Fruit fly (Drosophila melanogaster) whole organism, prepupa: ENCODE results near the gene Coq8.

Source experiments
- Blimp-1 ChIP-seq: fragments of 200-800 bp; sonication (Bioruptor generic); optimal IDR thresholded peaks from 3 replicates; lab custom pipeline; 2017; ENCODE audit warnings: missing biosample characterization, missing genetic modification characterization, mild to moderate bottlenecking, moderate library complexity, missing genetic modification reagents
- CG10631 ChIP-seq: fragments of 200-800 bp; sonication (Bioruptor generic); optimal IDR thresholded peaks from 2 replicates; lab custom pipeline; 2016; ENCODE audit warnings: missing biosample characterization, missing genetic modification characterization
- CG10669 ChIP-seq: fragments of 200-800 bp; sonication (Bioruptor generic); optimal IDR thresholded peaks from 3 replicates; lab custom pipeline; 2018; ENCODE audit warnings: missing biosample characterization, mild to moderate bottlenecking, missing genetic modification characterization, moderate library complexity
- CG11294 ChIP-seq: fragments of 200-800 bp; sonication (Bioruptor generic); IDR thresholded peaks from 2 replicates; pipeline ENCODE4 v1.3.6; 2022; ENCODE audit warnings: missing biosample characterization, missing genetic modification characterization
- CG11762 ChIP-seq: fragments of 200-800 bp; sonication (Bioruptor generic); optimal IDR thresholded peaks from 3 replicates; lab custom pipeline; 2016; ENCODE audit warnings: missing biosample characterization, missing genetic modification characterization; ENCODE audit not compliant: insufficient read depth
- CG11902 ChIP-seq: fragments of 200-800 bp; sonication (Bioruptor generic); optimal IDR thresholded peaks from 3 replicates; lab custom pipeline; 2016; ENCODE audit warnings: missing biosample characterization, missing genetic modification characterization
- CG1621 ChIP-seq: fragments of 200-800 bp; sonication (Bioruptor generic); optimal IDR thresholded peaks from 3 replicates; lab custom pipeline; 2018; ENCODE audit warnings: missing biosample characterization, mild to moderate bottlenecking, missing genetic modification characterization
- CG16779 ChIP-seq: fragments of 200-800 bp; sonication (Bioruptor generic); optimal IDR thresholded peaks from 3 replicates; lab custom pipeline; 2017; ENCODE audit warnings: missing biosample characterization, mild to moderate bottlenecking, missing genetic modification characterization
- CG3032 ChIP-seq: fragments of 200-800 bp; optimal IDR thresholded peaks from 2 replicates; lab custom pipeline; 2019; ENCODE audit warnings: missing biosample characterization, mild to moderate bottlenecking, missing genetic modification characterization, moderate library complexity
- CG31627 ChIP-seq: fragments of 200-800 bp; sonication (Bioruptor generic); optimal IDR thresholded peaks from 3 replicates; lab custom pipeline; 2016; ENCODE audit warnings: missing biosample characterization, missing genetic modification characterization
- CG32006 ChIP-seq: fragments of 200-800 bp; sonication (Bioruptor generic); optimal IDR thresholded peaks from 3 replicates; lab custom pipeline; 2017; ENCODE audit warnings: missing biosample characterization, mild to moderate bottlenecking, missing genetic modification characterization
- CG34406 ChIP-seq: fragments of 200-800 bp; sonication (Bioruptor generic); optimal IDR thresholded peaks from 3 replicates; lab custom pipeline; 2016; ENCODE audit warnings: missing biosample characterization, missing genetic modification characterization
- CG4318 ChIP-seq: fragments of 200-800 bp; sonication (Bioruptor generic); optimal IDR thresholded peaks from 3 replicates; lab custom pipeline; 2017; ENCODE audit warnings: missing biosample characterization, mild to moderate bottlenecking, missing genetic modification characterization
- CG6163 ChIP-seq: fragments of 200-800 bp; sonication (Bioruptor generic); IDR thresholded peaks from 3 replicates; pipeline ENCODE4 v1.3.6; 2022; ENCODE audit warnings: missing biosample characterization, missing genetic modification characterization
- CG6276 ChIP-seq: fragments of 200-800 bp; sonication (Bioruptor generic); optimal IDR thresholded peaks from 2 replicates; lab custom pipeline; 2017; ENCODE audit warnings: missing biosample characterization, mild to moderate bottlenecking, missing genetic modification characterization
- CG6792 ChIP-seq: fragments of 200-800 bp; sonication (Bioruptor generic); optimal IDR thresholded peaks from 3 replicates; lab custom pipeline; 2016; ENCODE audit warnings: missing biosample characterization, missing genetic modification characterization
- CG6808 ChIP-seq: fragments of 200-800 bp; sonication (Bioruptor generic); optimal IDR thresholded peaks from 3 replicates; lab custom pipeline; 2017; ENCODE audit warnings: missing biosample characterization, missing genetic modification characterization, mild to moderate bottlenecking, moderate library complexity, missing genetic modification reagents
- CG6854 ChIP-seq: fragments of 200-800 bp; sonication (Bioruptor generic); optimal IDR thresholded peaks from 2 replicates; lab custom pipeline; 2017; ENCODE audit warnings: missing biosample characterization, mild to moderate bottlenecking, missing genetic modification characterization
- CG7368 ChIP-seq: fragments of 200-800 bp; sonication (Bioruptor generic); optimal IDR thresholded peaks from 3 replicates; lab custom pipeline; 2016; ENCODE audit warnings: missing biosample characterization, missing genetic modification characterization
- CG8119 ChIP-seq: fragments of 200-800 bp; sonication (Bioruptor generic); IDR thresholded peaks from 3 replicates; pipeline ENCODE4 v1.3.6; 2022; ENCODE audit warnings: missing biosample characterization, missing genetic modification characterization
- CG8319 ChIP-seq: fragments of 200-800 bp; sonication (Bioruptor generic); optimal IDR thresholded peaks from 3 replicates; lab custom pipeline; 2016; ENCODE audit warnings: missing biosample characterization, missing genetic modification characterization
- CG9139 ChIP-seq: fragments of 200-800 bp; sonication (Bioruptor generic); optimal IDR thresholded peaks from 3 replicates; lab custom pipeline; 2017; ENCODE audit warnings: missing biosample characterization, mild to moderate bottlenecking, missing genetic modification characterization
- Eip75B ChIP-seq: fragments of 200-800 bp; sonication (Bioruptor generic); optimal IDR thresholded peaks from 3 replicates; lab custom pipeline; 2016; ENCODE audit warnings: missing biosample characterization, missing genetic modification characterization
- Eip78C ChIP-seq: fragments of 200-800 bp; sonication (Bioruptor generic); peaks from one replicate; lab custom pipeline; 2016; ENCODE audit warnings: missing biosample characterization, missing genetic modification characterization
- Eip93F ChIP-seq: fragments of 200-800 bp; sonication (Bioruptor generic); optimal IDR thresholded peaks from 2 replicates; lab custom pipeline; 2016; ENCODE audit warnings: missing biosample characterization, mild to moderate bottlenecking, missing genetic modification characterization
- Ets96B ChIP-seq: fragments of 200-800 bp; optimal IDR thresholded peaks from 2 replicates; lab custom pipeline; 2019; ENCODE audit warnings: missing biosample characterization, mild to moderate bottlenecking, missing genetic modification characterization, moderate library complexity
- Gug ChIP-seq: fragments of 200-800 bp; sonication (Bioruptor generic); IDR thresholded peaks from 2 replicates; pipeline ENCODE4 v1.3.6; 2022; ENCODE audit warnings: missing biosample characterization, missing genetic modification characterization
- Hr38 ChIP-seq: sonication (Bioruptor generic); optimal IDR thresholded peaks from 2 replicates; lab custom pipeline; 2016; ENCODE audit warnings: missing biosample characterization, missing genetic modification characterization
- Hr39 ChIP-seq: fragments of 200-800 bp; sonication (Bioruptor generic); optimal IDR thresholded peaks from 2 replicates; lab custom pipeline; 2016; ENCODE audit warnings: missing biosample characterization, missing genetic modification characterization
- Hr4 ChIP-seq: fragments of 200-800 bp; sonication (Bioruptor generic); optimal IDR thresholded peaks from 3 replicates; lab custom pipeline; 2016; ENCODE audit warnings: missing biosample characterization, missing genetic modification characterization
- Lpt ChIP-seq: fragments of 200-800 bp; sonication (Bioruptor generic); optimal IDR thresholded peaks from 3 replicates; lab custom pipeline; 2016; ENCODE audit warnings: missing biosample characterization, missing genetic modification characterization
- Met ChIP-seq: fragments of 200-800 bp; sonication (Bioruptor generic); optimal IDR thresholded peaks from 3 replicates; lab custom pipeline; 2016; ENCODE audit warnings: missing biosample characterization, missing genetic modification characterization
- Smox ChIP-seq: fragments of 200-800 bp; sonication (Bioruptor generic); optimal IDR thresholded peaks from 3 replicates; lab custom pipeline; 2016; ENCODE audit warnings: missing biosample characterization, missing genetic modification characterization
- Sox102F ChIP-seq: fragments of 200-800 bp; sonication (Bioruptor generic); optimal IDR thresholded peaks from 2 replicates; lab custom pipeline; 2016; ENCODE audit warnings: missing biosample characterization, mild to moderate bottlenecking, missing genetic modification characterization
- Sox14 ChIP-seq: fragments of 200-800 bp; sonication (Bioruptor generic); optimal IDR thresholded peaks from 3 replicates; lab custom pipeline; 2016; ENCODE audit warnings: missing biosample characterization, missing genetic modification characterization
- Sox15 ChIP-seq: fragments of 200-800 bp; sonication (Bioruptor generic); optimal IDR thresholded peaks from 3 replicates; lab custom pipeline; 2016; ENCODE audit warnings: missing biosample characterization, missing genetic modification characterization
- achi ChIP-seq: fragments of 200-800 bp; sonication (Bioruptor generic); optimal IDR thresholded peaks from 3 replicates; lab custom pipeline; 2016; ENCODE audit warnings: missing biosample characterization, missing genetic modification characterization
- acj6 ChIP-seq: fragments of 200-800 bp; sonication (Bioruptor generic); optimal IDR thresholded peaks from 3 replicates; lab custom pipeline; 2016; ENCODE audit warnings: missing biosample characterization, missing genetic modification characterization
- cyc ChIP-seq: fragments of 200-800 bp; sonication (Bioruptor generic); optimal IDR thresholded peaks from 3 replicates; lab custom pipeline; 2016; ENCODE audit warnings: missing biosample characterization, missing genetic modification characterization
- dsx ChIP-seq: fragments of 200-800 bp; optimal IDR thresholded peaks from 3 replicates; lab custom pipeline; 2019; ENCODE audit warnings: missing biosample characterization, mild to moderate bottlenecking, missing genetic modification characterization, moderate library complexity; ENCODE audit not compliant: poor library complexity, severe bottlenecking
- esn ChIP-seq: fragments of 200-800 bp; sonication (Bioruptor generic); optimal IDR thresholded peaks from 2 replicates; lab custom pipeline; 2016; ENCODE audit warnings: missing biosample characterization, mild to moderate bottlenecking, missing genetic modification characterization, moderate library complexity
- fd59A ChIP-seq: fragments of 200-800 bp; sonication (Bioruptor generic); optimal IDR thresholded peaks from 2 replicates; lab custom pipeline; 2017; ENCODE audit warnings: missing biosample characterization, mild to moderate bottlenecking, missing genetic modification characterization, missing genetic modification reagents
- fkh ChIP-seq: fragments of 200-800 bp; sonication (Bioruptor generic); optimal IDR thresholded peaks from 3 replicates; lab custom pipeline; 2017; ENCODE audit warnings: missing biosample characterization, mild to moderate bottlenecking, missing genetic modification characterization, moderate library complexity
- lz ChIP-seq: fragments of 200-800 bp; sonication (Bioruptor generic); optimal IDR thresholded peaks from 3 replicates; lab custom pipeline; 2016; ENCODE audit warnings: missing biosample characterization, missing genetic modification characterization
- pdm3 ChIP-seq: fragments of 200-800 bp; sonication (Bioruptor generic); optimal IDR thresholded peaks from 3 replicates; lab custom pipeline; 2016; ENCODE audit warnings: missing biosample characterization, missing genetic modification characterization
- salr ChIP-seq, 2 experiments: fragments of 200-800 bp; sonication (Bioruptor generic); optimal IDR thresholded peaks; 3 replicates each; lab custom pipeline; 2016 to 2018; ENCODE audit warnings: missing biosample characterization in 2 of 2, missing genetic modification characterization in 2 of 2, mild to moderate bottlenecking in 1 of 2
- spab ChIP-seq: fragments of 200-800 bp; sonication (Bioruptor generic); optimal IDR thresholded peaks from 2 replicates; lab custom pipeline; 2017; ENCODE audit warnings: missing biosample characterization, mild to moderate bottlenecking, missing genetic modification characterization, missing genetic modification reagents
- ss ChIP-seq, 2 experiments: fragments of 200-800 bp; sonication (Bioruptor generic); optimal IDR thresholded peaks; 2 replicates in 1 of 2; 3 replicates in 1 of 2; lab custom pipeline; 2017 to 2018; ENCODE audit warnings: mild to moderate bottlenecking in 2 of 2, missing biosample characterization in 2 of 2, missing genetic modification characterization in 2 of 2, moderate library complexity in 1 of 2
- svp ChIP-seq: fragments of 200-800 bp; sonication (Bioruptor generic); peaks from one replicate; lab custom pipeline; 2016; ENCODE audit warnings: missing biosample characterization, missing genetic modification characterization
- topi ChIP-seq: fragments of 200-800 bp; sonication (Bioruptor generic); optimal IDR thresholded peaks from 3 replicates; lab custom pipeline; 2016; ENCODE audit warnings: missing biosample characterization, missing genetic modification characterization
- vri ChIP-seq: fragments of 200-800 bp; sonication (Bioruptor generic); optimal IDR thresholded peaks from 3 replicates; lab custom pipeline; 2016; ENCODE audit warnings: missing biosample characterization, mild to moderate bottlenecking, missing genetic modification characterization

Coq8 gene

dm6 chrX:12890166-12890825 is 10.6 kb downstream of the Coq8 start:
- TF ChIP-seq CG32006 (GFP tag; lab: Kevin White, UChicago) (peak; percentile 13), Smox (peak; percentile 28), CG11902 (no peak), CG6276 (GFP tag; lab: Kevin White, UChicago) (peak; percentile 38), Hr39 (GFP tag; lab: Kevin White, UChicago) (no peak), ss (GFP tag; optimal IDR thresholded peaks at IDR 0.05; lab: Kevin White, UChicago) (peak; percentile 89 to 90), CG34406 (no peak), dsx (no peak), Hr38 (GFP tag; lab: Kevin White, UChicago) (no peak), CG3032 (tag; lab: Kevin White, UChicago) (no peak), CG7368 (peak; percentile 3), CG10669 (GFP tag; lab: Kevin White, UChicago) (peak; percentile 42), achi (GFP tag; lab: Kevin White, UChicago) (no peak), Sox15 (GFP tag; lab: Kevin White, UChicago) (no peak), pdm3 (GFP tag; lab: Kevin White, UChicago) (peak; percentile 29), lz (no peak), Gug (GFP tag; lab: Robert Waterston, UW) (no peak), CG10631 (GFP tag; lab: Kevin White, UChicago) (no peak), spab (GFP tag; lab: Kevin White, UChicago) (peak; percentile 42), Eip93F (GFP tag; lab: Kevin White, UChicago) (peak; percentile 8), svp (peak; percentile 90), CG9139 (GFP tag; lab: Kevin White, UChicago) (peak; percentile 74), Sox14 (GFP tag; lab: Kevin White, UChicago) (no peak), salr (GFP tag; optimal IDR thresholded peaks at IDR 0.05; lab: Kevin White, UChicago) (peak in 1 of 2 experiments; percentile 58), CG16779 (tag; lab: Kevin White, UChicago) (peak; percentile 50), CG6163 (no peak), CG6854 (GFP tag; lab: Kevin White, UChicago) (peak; percentile 83), CG4318 (GFP tag; lab: Kevin White, UChicago) (no peak), acj6 (GFP tag; lab: Kevin White, UChicago) (no peak), CG31627 (GFP tag; lab: Kevin White, UChicago) (no peak), Eip78C (GFP tag; lab: Kevin White, UChicago) (peak; percentile 81), CG6792 (GFP tag; lab: Kevin White, UChicago) (no peak), Hr4 (GFP tag; lab: Kevin White, UChicago) (no peak), Blimp-1 (GFP tag; lab: Kevin White, UChicago) (no peak), cyc (GFP tag; lab: Kevin White, UChicago) (no peak), vri (GFP tag; lab: Kevin White, UChicago) (no peak), Lpt (GFP tag; lab: Kevin White, UChicago) (no peak), CG11294 (no peak), Sox102F (peak; percentile 56), CG6808 (peak; percentile 82), CG1621 (tag; lab: Kevin White, UChicago) (peak; percentile 8), CG8119 (GFP tag; lab: Robert Waterston, UW) (no peak; the same call in 2 of the 3 replicates), CG11762 (GFP tag; lab: Kevin White, UChicago) (no peak), CG8319 (GFP tag; lab: Kevin White, UChicago) (no peak), fkh (GFP tag; lab: Kevin White, UChicago) (no peak), Ets96B (no peak), topi (GFP tag; lab: Kevin White, UChicago) (peak; percentile 42), esn (GFP tag; lab: Kevin White, UChicago) (peak; percentile 21), Eip75B (GFP tag; lab: Kevin White, UChicago) (no peak), fd59A (GFP tag; lab: Kevin White, UChicago) (no peak), Met (GFP tag; lab: Kevin White, UChicago) (peak; percentile 50)
